Fruit fly (Drosophila melanogaster): ENCODE data around the gene CG4730.

The CG4730 gene

dm6 chr3R:25650417-25650816 lies 28.1 kb downstream of the CG4730 start:
- TF ChIP-seq h (GFP tag; optimal IDR thresholded peaks at IDR 0.05) (no peak), jim (GFP tag; optimal IDR thresholded peaks at IDR 0.05) (no peak), N (GFP tag; optimal IDR thresholded peaks at IDR 0.05) (no peak), tai (GFP tag; optimal IDR thresholded peaks at IDR 0.05) (no peak), lola (GFP tag; optimal IDR thresholded peaks at IDR 0.05) (no peak), OdsH (GFP tag; optimal IDR thresholded peaks at IDR 0.05) (no peak), CrebA (GFP tag; optimal IDR thresholded peaks at IDR 0.05; ENCODE audit: borderline replicate concordance) (no peak), HLH106 (tag; optimal IDR thresholded peaks at IDR 0.05) (no peak), dmrt93B (GFP tag; optimal IDR thresholded peaks at IDR 0.05) (no peak), foxo (GFP tag; optimal IDR thresholded peaks at IDR 0.05) (no peak), br (GFP tag; optimal IDR thresholded peaks at IDR 0.05) (no peak), Abd-B (GFP tag; optimal IDR thresholded peaks at IDR 0.05) (no peak), Vsx2 (GFP tag; optimal IDR thresholded peaks at IDR 0.05; ENCODE audit: partially characterized antibody) (no peak)

dm6 chr3R:25648258-25648606 lies 30.2 kb downstream of the CG4730 start:
- TF ChIP-seq psq (GFP tag; optimal IDR thresholded peaks at IDR 0.05) (peak; percentile 23), CrebA (GFP tag; optimal IDR thresholded peaks at IDR 0.05; ENCODE audit: borderline replicate concordance) (no peak), Rel (GFP tag; optimal IDR thresholded peaks at IDR 0.05) (no peak), Rel (tag; optimal IDR thresholded peaks at IDR 0.05) (no peak), HLH106 (tag; optimal IDR thresholded peaks at IDR 0.05) (peak; percentile 32), jim (GFP tag; optimal IDR thresholded peaks at IDR 0.05) (no peak), Dfd (GFP tag; optimal IDR thresholded peaks at IDR 0.05) (no peak), foxo (GFP tag; optimal IDR thresholded peaks at IDR 0.05) (peak in 1 of 2 experiments; percentile 20), lola (GFP tag; optimal IDR thresholded peaks at IDR 0.05) (no peak), brk (GFP tag; optimal IDR thresholded peaks at IDR 0.05) (no peak), OdsH (GFP tag; optimal IDR thresholded peaks at IDR 0.05) (peak; percentile 26), sv (GFP tag; optimal IDR thresholded peaks at IDR 0.05) (no peak), usp (GFP tag; optimal IDR thresholded peaks at IDR 0.05) (no peak), dmrt93B (GFP tag; optimal IDR thresholded peaks at IDR 0.05) (no peak)

dm6 chr3R:25647577-25648257 lies 30.8 kb downstream of the CG4730 start:
- TF ChIP-seq OdsH (GFP tag; optimal IDR thresholded peaks at IDR 0.05) (no peak), jim (GFP tag; optimal IDR thresholded peaks at IDR 0.05) (no peak), Hr83 (GFP tag; optimal IDR thresholded peaks at IDR 0.05; ENCODE audit: poor library complexity, severe bottlenecking) (peak; percentile 23), h (GFP tag; optimal IDR thresholded peaks at IDR 0.05) (peak; percentile 50), rgr (GFP tag; optimal IDR thresholded peaks at IDR 0.05) (peak; percentile 15), foxo (GFP tag; optimal IDR thresholded peaks at IDR 0.05) (no peak), Mio (GFP tag; optimal IDR thresholded peaks at IDR 0.05) (no peak), GATAd (GFP tag; optimal IDR thresholded peaks at IDR 0.05) (no peak), Hnf4 (GFP tag; optimal IDR thresholded peaks at IDR 0.05) (peak; percentile 33), dsf (GFP tag; optimal IDR thresholded peaks at IDR 0.05; ENCODE audit: borderline replicate concordance) (no peak), lola (GFP tag; optimal IDR thresholded peaks at IDR 0.05) (no peak), Dif (GFP tag; optimal IDR thresholded peaks at IDR 0.05; ENCODE audit: partially characterized antibody) (peak; percentile 34), dl (GFP tag; optimal IDR thresholded peaks at IDR 0.05; ENCODE audit: insufficient read depth in 1 of 2, partially characterized antibody in 2 of 2) (no peak), usp (GFP tag; optimal IDR thresholded peaks at IDR 0.05) (no peak), fru (GFP tag; optimal IDR thresholded peaks at IDR 0.05) (peak; percentile 32), Dfd (GFP tag; optimal IDR thresholded peaks at IDR 0.05) (no peak), CG32264 (GFP tag; optimal IDR thresholded peaks at IDR 0.05) (no peak), sage (GFP tag; optimal IDR thresholded peaks at IDR 0.05) (no peak), tai (GFP tag; optimal IDR thresholded peaks at IDR 0.05) (no peak), pan (optimal IDR thresholded peaks at IDR 0.05) (no peak), CG9705 (GFP tag; optimal IDR thresholded peaks at IDR 0.05) (no peak), Vsx2 (GFP tag; optimal IDR thresholded peaks at IDR 0.05; ENCODE audit: partially characterized antibody) (no peak), HLH106 (tag; optimal IDR thresholded peaks at IDR 0.05) (no peak), brk (GFP tag; optimal IDR thresholded peaks at IDR 0.05) (no peak), Hr78 (GFP tag; optimal IDR thresholded peaks at IDR 0.05) (no peak), br (GFP tag; optimal IDR thresholded peaks at IDR 0.05) (peak; percentile 17), sv (GFP tag; optimal IDR thresholded peaks at IDR 0.05) (no peak), Jra (GFP tag; optimal IDR thresholded peaks at IDR 0.05) (no peak), Sp1 (GFP tag; optimal IDR thresholded peaks at IDR 0.05) (peak; percentile 18), dmrt93B (GFP tag; optimal IDR thresholded peaks at IDR 0.05) (peak; percentile 4), Myc (optimal IDR thresholded peaks at IDR 0.05) (no peak), psq (GFP tag; optimal IDR thresholded peaks at IDR 0.05) (no peak), Abd-B (GFP tag; optimal IDR thresholded peaks at IDR 0.05) (no peak), woc (GFP tag; optimal IDR thresholded peaks at IDR 0.05) (peak; percentile 6), ey (GFP tag; optimal IDR thresholded peaks at IDR 0.05) (peak; percentile 13), CrebA (GFP tag; optimal IDR thresholded peaks at IDR 0.05; ENCODE audit: borderline replicate concordance) (no peak), Rel (GFP tag; optimal IDR thresholded peaks at IDR 0.05) (no peak), Rel (tag; optimal IDR thresholded peaks at IDR 0.05) (peak; percentile 36), N (GFP tag; optimal IDR thresholded peaks at IDR 0.05) (no peak)
